Worm (Caenorhabditis elegans) whole organism, young adult: ENCODE data around the gene ify-1.

Experiments
- atf-7 ChIP-seq: sonication (generic microtip); optimal IDR thresholded peaks from 2 replicates; lab custom pipeline; 2017; ENCODE audit warnings: mild to moderate bottlenecking, missing genetic modification characterization, missing compliant biosample characterization
- madf-3 ChIP-seq: fragments of 200-800 bp; sonication (Bioruptor generic); IDR thresholded peaks from 2 replicates; pipeline ENCODE4 v1.3.6; 2022; ENCODE audit warnings: missing genetic modification reagents, missing genetic modification characterization, missing compliant biosample characterization

- TF ChIP-seq madf-3 (GFP tag; lab: Robert Waterston, UW) (no peak), atf-7 (tag; lab: Kevin White, UChicago) (peak; percentile 18)
Measured at ce11 chrII:5019389-5020108, 35.4 kb downstream of the ify-1 start.
